Worm (Caenorhabditis elegans) whole organism, young adult: ENCODE measurements around the gene K07H8.9.

Experiments used
- F37B4.10 ChIP-seq: fragments of 200-800 bp; sonication (Bioruptor generic); IDR thresholded peaks from 2 replicates; pipeline ENCODE4 v1.3.6; 2022; ENCODE audit warnings: missing genetic modification characterization, missing compliant biosample characterization
- F57C9.4 ChIP-seq: sonication (generic microtip); optimal IDR thresholded peaks from 2 replicates; lab custom pipeline; 2017; ENCODE audit warnings: mild to moderate bottlenecking, missing genetic modification characterization, missing compliant biosample characterization
- Y67H2A.10 ChIP-seq: fragments of 200-800 bp; sonication (Bioruptor generic); conservative IDR thresholded peaks from 2 replicates; pipeline ENCODE4 v1.3.6; 2022; ENCODE audit warnings: missing genetic modification reagents, missing genetic modification characterization, missing compliant biosample characterization
- ama-1 ChIP-seq, 3 experiments: fragments of 150-350 bp in 1 of 3; sonication (generic microtip) in 2 of 3; optimal IDR thresholded peaks; 2 replicates each; lab custom pipeline; 2014 to 2018; ENCODE audit warnings: missing biosample characterization in 2 of 3, missing genetic modification characterization in 2 of 3, missing genetic modification reagents in 2 of 3
- aptf-3 ChIP-seq: fragments of 200-800 bp; sonication (Bioruptor generic); IDR thresholded peaks from 2 replicates; pipeline ENCODE4 v1.3.6; 2022; ENCODE audit warnings: missing genetic modification characterization, missing compliant biosample characterization
- attf-3 ChIP-seq: fragments of 200-800 bp; sonication (Bioruptor generic); conservative IDR thresholded peaks from 2 replicates; pipeline ENCODE4 v1.3.6; 2022; ENCODE audit warnings: missing genetic modification reagents, missing genetic modification characterization, missing compliant biosample characterization
- attf-5 ChIP-seq: fragments of 200-800 bp; sonication (Bioruptor generic); optimal IDR thresholded peaks from 2 replicates; lab custom pipeline; 2018; ENCODE audit warnings: mild to moderate bottlenecking, missing genetic modification characterization, missing compliant biosample characterization
- attf-6 ChIP-seq: fragments of 200-800 bp; sonication (Bioruptor generic); IDR thresholded peaks from 2 replicates; pipeline ENCODE4 v1.3.6; 2022; ENCODE audit warnings: missing genetic modification reagents, missing genetic modification characterization, missing compliant biosample characterization
- bed-2 ChIP-seq: fragments of 200-800 bp; sonication (Bioruptor generic); IDR thresholded peaks from 2 replicates; pipeline ENCODE4 v1.3.6; 2022; ENCODE audit warnings: missing genetic modification reagents, missing genetic modification characterization, missing compliant biosample characterization
- ccch-3 ChIP-seq: fragments of 200-800 bp; sonication (Bioruptor generic); optimal IDR thresholded peaks from 2 replicates; lab custom pipeline; 2018; ENCODE audit warnings: mild to moderate bottlenecking, missing genetic modification characterization, missing compliant biosample characterization
- cebp-1 ChIP-seq, 2 experiments: fragments of 200-800 bp in 1 of 2; sonication (Bioruptor generic) in 1 of 2; sonication (generic microtip) in 1 of 2; IDR thresholded peaks in 1 of 2; optimal IDR thresholded peaks in 1 of 2; 2 replicates each; pipeline versions ENCODE4 v1.3.6 to Lab custom; 2017 to 2022; ENCODE audit warnings: missing compliant biosample characterization in 2 of 2, missing genetic modification characterization in 2 of 2, mild to moderate bottlenecking in 1 of 2, missing genetic modification reagents in 1 of 2, moderate library complexity in 1 of 2
- ceh-27 ChIP-seq: fragments of 200-800 bp; sonication (Bioruptor generic); optimal IDR thresholded peaks from 2 replicates; lab custom pipeline; 2018; ENCODE audit warnings: mild to moderate bottlenecking, missing genetic modification characterization, moderate library complexity, missing compliant biosample characterization
- ceh-79 ChIP-seq: sonication (generic microtip); optimal IDR thresholded peaks from 2 replicates; lab custom pipeline; 2017; ENCODE audit warnings: mild to moderate bottlenecking, missing genetic modification characterization, missing compliant biosample characterization
- dpff-1 ChIP-seq: sonication (generic microtip); optimal IDR thresholded peaks from 2 replicates; lab custom pipeline; 2017; ENCODE audit warnings: mild to moderate bottlenecking, missing genetic modification characterization, missing compliant biosample characterization
- egrh-3 ChIP-seq: fragments of 200-800 bp; sonication (Bioruptor generic); IDR thresholded peaks from 2 replicates; pipeline ENCODE4 v1.3.6; 2022; ENCODE audit warnings: missing genetic modification reagents, missing genetic modification characterization, missing compliant biosample characterization
- ekl-4 ChIP-seq: fragments of 200-800 bp; sonication (Bioruptor generic); IDR thresholded peaks from 2 replicates; pipeline ENCODE4 v1.3.6; 2022; ENCODE audit warnings: missing genetic modification reagents, missing genetic modification characterization, missing compliant biosample characterization
- hrde-1 ChIP-seq: sonication (generic microtip); optimal IDR thresholded peaks from 2 replicates; lab custom pipeline; 2016; ENCODE audit warnings: missing genetic modification characterization, mild to moderate bottlenecking, missing compliant biosample characterization, moderate library complexity, missing genotype, missing genetic modification reagents, borderline replicate concordance
- hsf-1 ChIP-seq: fragments of 200-800 bp; sonication (Bioruptor generic); IDR thresholded peaks from 2 replicates; pipeline ENCODE4 v1.3.6; 2022; ENCODE audit warnings: missing genetic modification reagents, missing genetic modification characterization, missing compliant biosample characterization
- lag-1 ChIP-seq: fragments of 200-800 bp; sonication (Bioruptor generic); IDR thresholded peaks from 2 replicates; pipeline ENCODE4 v1.3.6; 2022; ENCODE audit warnings: missing genetic modification reagents, missing genetic modification characterization, missing compliant biosample characterization
- let-526 ChIP-seq: fragments of 200-800 bp; sonication (Bioruptor generic); IDR thresholded peaks from 2 replicates; pipeline ENCODE4 v1.3.6; 2022; ENCODE audit warnings: missing genetic modification reagents, missing genetic modification characterization, missing compliant biosample characterization
- let-607 ChIP-seq, 2 experiments: fragments of 200-800 bp in 1 of 2; sonication (Bioruptor generic) in 1 of 2; sonication (generic microtip) in 1 of 2; optimal IDR thresholded peaks; 2 replicates each; lab custom pipeline; 2016 to 2018; ENCODE audit warnings: mild to moderate bottlenecking in 2 of 2, missing compliant biosample characterization in 2 of 2, missing genetic modification characterization in 2 of 2, moderate library complexity in 2 of 2, missing genotype in 1 of 2
- lin-26 ChIP-seq: fragments of 200-800 bp; sonication (Bioruptor generic); IDR thresholded peaks from 2 replicates; pipeline ENCODE4 v1.3.6; 2022; ENCODE audit warnings: missing genetic modification reagents, missing genetic modification characterization, missing compliant biosample characterization
- lsl-1 ChIP-seq: fragments of 200-800 bp; sonication (Bioruptor generic); optimal IDR thresholded peaks from 2 replicates; lab custom pipeline; 2018; ENCODE audit warnings: mild to moderate bottlenecking, missing genetic modification characterization, moderate library complexity, missing compliant biosample characterization
- lsy-27 ChIP-seq: sonication (generic microtip); optimal IDR thresholded peaks from 2 replicates; lab custom pipeline; 2017; ENCODE audit warnings: missing genetic modification characterization, mild to moderate bottlenecking, missing compliant biosample characterization, antibody characterized with exemption, missing genotype, borderline replicate concordance; ENCODE audit not compliant: insufficient read depth
- madf-3 ChIP-seq: fragments of 200-800 bp; sonication (Bioruptor generic); IDR thresholded peaks from 2 replicates; pipeline ENCODE4 v1.3.6; 2022; ENCODE audit warnings: missing genetic modification reagents, missing genetic modification characterization, missing compliant biosample characterization
- madf-6 ChIP-seq: fragments of 200-800 bp; sonication (Bioruptor generic); IDR thresholded peaks from 2 replicates; pipeline ENCODE4 v1.3.6; 2022; ENCODE audit warnings: missing genetic modification reagents, missing genetic modification characterization, missing compliant biosample characterization
- nhr-120 ChIP-seq: fragments of 200-800 bp; sonication (Bioruptor generic); IDR thresholded peaks from 2 replicates; pipeline ENCODE4 v1.3.6; 2022; ENCODE audit warnings: missing genetic modification characterization, missing compliant biosample characterization
- nhr-80 ChIP-seq: sonication (generic microtip); optimal IDR thresholded peaks from 2 replicates; lab custom pipeline; 2016; ENCODE audit warnings: missing genetic modification characterization, missing compliant biosample characterization
- pbrm-1 ChIP-seq: fragments of 200-800 bp; sonication (Bioruptor generic); IDR thresholded peaks from 2 replicates; pipeline ENCODE4 v1.3.6; 2022; ENCODE audit warnings: missing genetic modification reagents, missing genetic modification characterization, missing compliant biosample characterization
- rcor-1 ChIP-seq: fragments of 200-800 bp; sonication (Bioruptor generic); IDR thresholded peaks from 2 replicates; pipeline ENCODE4 v1.3.6; 2022; ENCODE audit warnings: missing genetic modification reagents, missing genetic modification characterization, missing compliant biosample characterization
- rpc-1 ChIP-seq, 2 experiments: fragments of 150-350 bp in 1 of 2; sonication (generic microtip) in 1 of 2; optimal IDR thresholded peaks; 2 replicates each; lab custom pipeline; 2014 to 2018; ENCODE audit warnings: missing biosample characterization in 1 of 2, missing genetic modification characterization in 1 of 2, missing genetic modification reagents in 1 of 2, missing genotype in 1 of 2
- snpc-1.1 ChIP-seq: sonication (generic microtip); optimal IDR thresholded peaks from 2 replicates; lab custom pipeline; 2017; ENCODE audit warnings: missing genetic modification characterization, mild to moderate bottlenecking, missing compliant biosample characterization, antibody characterized with exemption, moderate library complexity, missing genotype, missing genetic modification reagents; ENCODE audit not compliant: insufficient read depth
- sptf-2 ChIP-seq: fragments of 200-800 bp; sonication (Bioruptor generic); optimal IDR thresholded peaks from 2 replicates; lab custom pipeline; 2018; ENCODE audit warnings: mild to moderate bottlenecking, missing genetic modification characterization, missing compliant biosample characterization
- ztf-22 ChIP-seq: fragments of 200-800 bp; sonication (Bioruptor generic); optimal IDR thresholded peaks from 2 replicates; lab custom pipeline; 2018; ENCODE audit warnings: mild to moderate bottlenecking, missing genetic modification characterization, moderate library complexity, missing compliant biosample characterization
- ztf-28 ChIP-seq: fragments of 200-800 bp; sonication (Bioruptor generic); IDR thresholded peaks from 2 replicates; pipeline ENCODE4 v1.3.6; 2022; ENCODE audit warnings: missing genetic modification reagents, missing genetic modification characterization, missing compliant biosample characterization

The K07H8.9 gene

ce11 chrIV:8333988-8334863, 48.0 kb upstream of the K07H8.9 start, which contains the start of gene his-32 (continued):
- TF ChIP-seq cebp-1 (GFP tag; IDR thresholded peaks at IDR 0.05; lab: Robert Waterston, UW) (no peak), cebp-1 (tag; optimal IDR thresholded peaks at IDR 0.05; lab: Kevin White, UChicago) (no peak), attf-6 (GFP tag; lab: Robert Waterston, UW) (no peak), lsl-1 (no peak), sptf-2 (GFP tag; lab: Kevin White, UChicago) (no peak), egrh-3 (GFP tag; lab: Robert Waterston, UW) (peak; percentile 49; the same call in 1 of the 2 replicates), pbrm-1 (GFP tag; lab: Robert Waterston, UW) (peak; percentile 44; the same call in 1 of the 2 replicates), attf-3 (no peak)
- TF ChIP-seq, all 124 proteins: peak for 4

- TF ChIP-seq lag-1 (GFP tag; lab: Robert Waterston, UW) (no peak), ceh-27 (GFP tag; lab: Kevin White, UChicago) (no peak), rcor-1 (no peak), pbrm-1 (GFP tag; lab: Robert Waterston, UW) (no peak), ztf-28 (GFP tag; lab: Robert Waterston, UW) (no peak), nhr-120 (GFP tag; lab: Robert Waterston, UW) (no peak), rpc-1 (optimal IDR thresholded peaks at IDR 0.05; lab: Kevin White, UChicago) (no peak), rpc-1 (tag; optimal IDR thresholded peaks at IDR 0.05; lab: Kevin White, UChicago) (no peak), ama-1 (optimal IDR thresholded peaks at IDR 0.05; lab: Kevin White, UChicago) (no peak), ama-1 (GFP tag; optimal IDR thresholded peaks at IDR 0.05; lab: Kevin White, UChicago) (no peak), ztf-22 (GFP tag; lab: Kevin White, UChicago) (no peak), ccch-3 (no peak), F37B4.10 (GFP tag; lab: Robert Waterston, UW) (no peak), hrde-1 (tag; lab: Kevin White, UChicago) (no peak), hsf-1 (GFP tag; lab: Robert Waterston, UW) (no peak), lsy-27 (no peak), F57C9.4 (tag; lab: Kevin White, UChicago) (no peak), attf-5 (GFP tag; lab: Kevin White, UChicago) (no peak)
Measured at ce11 chrIV:8333954-8333987, 47.5 kb upstream of the K07H8.9 start, which contains the start of gene his-31. Gene his-31, minus strand, starts transcription at chrIV:8333983.

- TF ChIP-seq bed-2 (GFP tag; lab: Robert Waterston, UW), result no peak
- TF ChIP-seq Y67H2A.10, result no peak
- TF ChIP-seq madf-6 (GFP tag; lab: Robert Waterston, UW), result no peak
- no peak for TF ChIP-seq hrde-1 (tag; lab: Kevin White, UChicago)
- no peak for TF ChIP-seq nhr-80 (tag; lab: Kevin White, UChicago)
- TF ChIP-seq let-526 (GFP tag; lab: Robert Waterston, UW), result no peak
- no peak for TF ChIP-seq ccch-3
- TF ChIP-seq let-607 (tag; optimal IDR thresholded peaks at IDR 0.05; lab: Kevin White, UChicago), result no peak
- TF ChIP-seq ekl-4 (GFP tag; lab: Robert Waterston, UW), result no peak
- no peak for TF ChIP-seq dpff-1
- TF ChIP-seq aptf-3 (GFP tag; lab: Robert Waterston, UW), result no peak
- TF ChIP-seq snpc-1.1 (tag; lab: Kevin White, UChicago), result no peak
- TF ChIP-seq ceh-79, result no peak
- TF ChIP-seq madf-3 (GFP tag; lab: Robert Waterston, UW), result no peak
- no peak for TF ChIP-seq lin-26 (GFP tag; lab: Robert Waterston, UW)
- no peak for TF ChIP-seq pbrm-1 (GFP tag; lab: Robert Waterston, UW)
Measured at ce11 chrIV:8333554-8333953, 47.3 kb upstream of the K07H8.9 start.
